Worm (Caenorhabditis elegans) whole organism, young adult: ENCODE results near the gene ZK617.26.
A peak's percentile ranks its signal among the peaks of the same experiment; 100 is the strongest.

Source experiments
- F23B12.7 ChIP-seq: sonication (generic microtip); optimal IDR thresholded peaks from 2 replicates; lab custom pipeline; 2017; ENCODE audit warnings: missing genetic modification characterization, mild to moderate bottlenecking, missing compliant biosample characterization, antibody characterized with exemption, moderate library complexity; ENCODE audit not compliant: insufficient read depth
- F39B2.1 ChIP-seq: fragments of 200-800 bp; sonication (Bioruptor generic); IDR thresholded peaks from 2 replicates; pipeline ENCODE4 v1.3.6; 2022; ENCODE audit warnings: missing genetic modification reagents, missing genetic modification characterization, missing compliant biosample characterization
- F52B5.7 ChIP-seq: sonication (generic microtip); optimal IDR thresholded peaks from 2 replicates; lab custom pipeline; 2016; ENCODE audit warnings: mild to moderate bottlenecking, missing genetic modification characterization, missing compliant biosample characterization
- F55B11.4 ChIP-seq: sonication (generic microtip); optimal IDR thresholded peaks from 2 replicates; lab custom pipeline; 2016; ENCODE audit warnings: missing compliant biosample characterization, missing genetic modification characterization, borderline replicate concordance; ENCODE audit not compliant: insufficient read depth
- T26A5.8 ChIP-seq: sonication (generic microtip); optimal IDR thresholded peaks from 2 replicates; lab custom pipeline; 2016; ENCODE audit warnings: missing genetic modification characterization, missing compliant biosample characterization
- Y53G8AR.9 ChIP-seq: fragments of 200-800 bp; sonication (Bioruptor generic); conservative IDR thresholded peaks from 2 replicates; pipeline ENCODE4 v1.3.6; 2022; ENCODE audit warnings: missing genetic modification reagents, missing genetic modification characterization, missing compliant biosample characterization
- Y67H2A.10 ChIP-seq: fragments of 200-800 bp; sonication (Bioruptor generic); conservative IDR thresholded peaks from 2 replicates; pipeline ENCODE4 v1.3.6; 2022; ENCODE audit warnings: missing genetic modification reagents, missing genetic modification characterization, missing compliant biosample characterization
- akir-1 ChIP-seq: fragments of 200-800 bp; sonication (Bioruptor generic); optimal IDR thresholded peaks from 2 replicates; lab custom pipeline; 2018; ENCODE audit warnings: mild to moderate bottlenecking, missing genetic modification characterization, moderate library complexity, missing compliant biosample characterization
- ama-1 ChIP-seq, 3 experiments: fragments of 150-350 bp in 1 of 3; sonication (generic microtip) in 2 of 3; optimal IDR thresholded peaks; 2 replicates each; lab custom pipeline; 2014 to 2018; ENCODE audit warnings: missing biosample characterization in 2 of 3, missing genetic modification characterization in 2 of 3, missing genetic modification reagents in 2 of 3
- aptf-2 ChIP-seq: fragments of 200-800 bp; sonication (Bioruptor generic); conservative IDR thresholded peaks from 2 replicates; pipeline ENCODE4 v1.3.6; 2022; ENCODE audit warnings: missing genetic modification reagents, missing genetic modification characterization, missing compliant biosample characterization
- atf-7 ChIP-seq: sonication (generic microtip); optimal IDR thresholded peaks from 2 replicates; lab custom pipeline; 2017; ENCODE audit warnings: mild to moderate bottlenecking, missing genetic modification characterization, missing compliant biosample characterization
- athp-1 ChIP-seq: sonication (generic microtip); optimal IDR thresholded peaks from 2 replicates; lab custom pipeline; 2017; ENCODE audit warnings: mild to moderate bottlenecking, missing genetic modification characterization, missing compliant biosample characterization
- attf-3 ChIP-seq: fragments of 200-800 bp; sonication (Bioruptor generic); conservative IDR thresholded peaks from 2 replicates; pipeline ENCODE4 v1.3.6; 2022; ENCODE audit warnings: missing genetic modification reagents, missing genetic modification characterization, missing compliant biosample characterization
- attf-5 ChIP-seq: fragments of 200-800 bp; sonication (Bioruptor generic); optimal IDR thresholded peaks from 2 replicates; lab custom pipeline; 2018; ENCODE audit warnings: mild to moderate bottlenecking, missing genetic modification characterization, missing compliant biosample characterization
- attf-6 ChIP-seq: fragments of 200-800 bp; sonication (Bioruptor generic); IDR thresholded peaks from 2 replicates; pipeline ENCODE4 v1.3.6; 2022; ENCODE audit warnings: missing genetic modification reagents, missing genetic modification characterization, missing compliant biosample characterization
- cebp-1 ChIP-seq, 2 experiments: fragments of 200-800 bp in 1 of 2; sonication (Bioruptor generic) in 1 of 2; sonication (generic microtip) in 1 of 2; IDR thresholded peaks in 1 of 2; optimal IDR thresholded peaks in 1 of 2; 2 replicates each; pipeline versions ENCODE4 v1.3.6 to Lab custom; 2017 to 2022; ENCODE audit warnings: missing compliant biosample characterization in 2 of 2, missing genetic modification characterization in 2 of 2, mild to moderate bottlenecking in 1 of 2, missing genetic modification reagents in 1 of 2, moderate library complexity in 1 of 2
- ceh-100 ChIP-seq: fragments of 200-800 bp; sonication (Bioruptor generic); IDR thresholded peaks from 2 replicates; pipeline ENCODE4 v1.3.6; 2022; ENCODE audit warnings: missing genetic modification reagents, missing genetic modification characterization, missing compliant biosample characterization
- ceh-40 ChIP-seq: fragments of 200-800 bp; sonication (Bioruptor generic); IDR thresholded peaks from 2 replicates; pipeline ENCODE4 v1.3.6; 2022; ENCODE audit warnings: missing genetic modification characterization, missing compliant biosample characterization
- chd-7 ChIP-seq: sonication (generic microtip); optimal IDR thresholded peaks from 2 replicates; lab custom pipeline; 2016; ENCODE audit warnings: mild to moderate bottlenecking, missing genetic modification characterization, moderate library complexity, missing compliant biosample characterization
- dox-1 ChIP-seq: fragments of 200-800 bp; sonication (Bioruptor generic); IDR thresholded peaks from 2 replicates; pipeline ENCODE4 v1.3.6; 2022; ENCODE audit warnings: missing genetic modification reagents, missing genetic modification characterization, missing compliant biosample characterization
- egl-18 ChIP-seq: fragments of 200-800 bp; sonication (Bioruptor generic); IDR thresholded peaks from 2 replicates; pipeline ENCODE4 v1.3.6; 2022; ENCODE audit warnings: missing genetic modification reagents, missing genetic modification characterization, missing compliant biosample characterization
- ets-4 ChIP-seq: fragments of 200-800 bp; sonication (Bioruptor generic); optimal IDR thresholded peaks from 2 replicates; lab custom pipeline; 2018; ENCODE audit warnings: mild to moderate bottlenecking, missing genetic modification characterization, missing compliant biosample characterization
- hsf-1 ChIP-seq: fragments of 200-800 bp; sonication (Bioruptor generic); IDR thresholded peaks from 2 replicates; pipeline ENCODE4 v1.3.6; 2022; ENCODE audit warnings: missing genetic modification reagents, missing genetic modification characterization, missing compliant biosample characterization
- let-607 ChIP-seq, 2 experiments: fragments of 200-800 bp in 1 of 2; sonication (Bioruptor generic) in 1 of 2; sonication (generic microtip) in 1 of 2; optimal IDR thresholded peaks; 2 replicates each; lab custom pipeline; 2016 to 2018; ENCODE audit warnings: mild to moderate bottlenecking in 2 of 2, missing compliant biosample characterization in 2 of 2, missing genetic modification characterization in 2 of 2, moderate library complexity in 2 of 2, missing genotype in 1 of 2
- lir-1 ChIP-seq: fragments of 200-800 bp; sonication (Bioruptor generic); conservative IDR thresholded peaks from 2 replicates; pipeline ENCODE4 v1.3.6; 2022; ENCODE audit warnings: missing genetic modification reagents, missing genetic modification characterization, missing compliant biosample characterization
- lsy-27 ChIP-seq: sonication (generic microtip); optimal IDR thresholded peaks from 2 replicates; lab custom pipeline; 2017; ENCODE audit warnings: missing genetic modification characterization, mild to moderate bottlenecking, missing compliant biosample characterization, antibody characterized with exemption, missing genotype, borderline replicate concordance; ENCODE audit not compliant: insufficient read depth
- madf-6 ChIP-seq: fragments of 200-800 bp; sonication (Bioruptor generic); IDR thresholded peaks from 2 replicates; pipeline ENCODE4 v1.3.6; 2022; ENCODE audit warnings: missing genetic modification reagents, missing genetic modification characterization, missing compliant biosample characterization
- madf-8 ChIP-seq: fragments of 200-800 bp; sonication (Bioruptor generic); conservative IDR thresholded peaks from 2 replicates; pipeline ENCODE4 v1.3.6; 2022; ENCODE audit warnings: missing genetic modification reagents, missing genetic modification characterization, missing compliant biosample characterization
- mcd-1 ChIP-seq: fragments of 200-800 bp; sonication (Bioruptor generic); IDR thresholded peaks from 2 replicates; pipeline ENCODE4 v1.3.6; 2022; ENCODE audit warnings: missing genetic modification reagents, missing genetic modification characterization, missing compliant biosample characterization
- mes-4 ChIP-seq: sonication (generic microtip); optimal IDR thresholded peaks from 2 replicates; lab custom pipeline; 2016; ENCODE audit warnings: missing genotype, missing genetic modification characterization, missing compliant biosample characterization
- nfyb-1 ChIP-seq: fragments of 200-800 bp; sonication (Bioruptor generic); IDR thresholded peaks from 2 replicates; pipeline ENCODE4 v1.3.6; 2022; ENCODE audit warnings: missing genetic modification reagents, missing genetic modification characterization, missing compliant biosample characterization
- nhr-27 ChIP-seq: fragments of 200-800 bp; sonication (Bioruptor generic); optimal IDR thresholded peaks from 2 replicates; lab custom pipeline; 2018; ENCODE audit warnings: mild to moderate bottlenecking, missing genetic modification characterization, moderate library complexity, missing compliant biosample characterization
- nhr-80 ChIP-seq: sonication (generic microtip); optimal IDR thresholded peaks from 2 replicates; lab custom pipeline; 2016; ENCODE audit warnings: missing genetic modification characterization, missing compliant biosample characterization
- rcor-1 ChIP-seq: fragments of 200-800 bp; sonication (Bioruptor generic); IDR thresholded peaks from 2 replicates; pipeline ENCODE4 v1.3.6; 2022; ENCODE audit warnings: missing genetic modification reagents, missing genetic modification characterization, missing compliant biosample characterization
- snpc-1.1 ChIP-seq: sonication (generic microtip); optimal IDR thresholded peaks from 2 replicates; lab custom pipeline; 2017; ENCODE audit warnings: missing genetic modification characterization, mild to moderate bottlenecking, missing compliant biosample characterization, antibody characterized with exemption, moderate library complexity, missing genotype, missing genetic modification reagents; ENCODE audit not compliant: insufficient read depth
- sptf-2 ChIP-seq: fragments of 200-800 bp; sonication (Bioruptor generic); optimal IDR thresholded peaks from 2 replicates; lab custom pipeline; 2018; ENCODE audit warnings: mild to moderate bottlenecking, missing genetic modification characterization, missing compliant biosample characterization
- tbp1 ChIP-seq: fragments of 200-800 bp; sonication (Bioruptor generic); optimal IDR thresholded peaks from 2 replicates; lab custom pipeline; 2018; ENCODE audit warnings: mild to moderate bottlenecking, missing genetic modification characterization, missing compliant biosample characterization
- unc-62 ChIP-seq: fragments of 150-350 bp; optimal IDR thresholded peaks from 2 replicates; lab custom pipeline; 2014; ENCODE audit warnings: missing biosample characterization, missing genetic modification reagents, missing genetic modification characterization
- zfh-2 ChIP-seq: fragments of 200-800 bp; sonication (Bioruptor generic); conservative IDR thresholded peaks from 2 replicates; pipeline ENCODE4 v1.3.6; 2022; ENCODE audit warnings: missing genetic modification reagents, missing genetic modification characterization, missing compliant biosample characterization
- ztf-22 ChIP-seq: fragments of 200-800 bp; sonication (Bioruptor generic); optimal IDR thresholded peaks from 2 replicates; lab custom pipeline; 2018; ENCODE audit warnings: mild to moderate bottlenecking, missing genetic modification characterization, moderate library complexity, missing compliant biosample characterization
- ztf-25 ChIP-seq: fragments of 200-800 bp; sonication (Bioruptor generic); IDR thresholded peaks from 2 replicates; pipeline ENCODE4 v1.3.6; 2022; ENCODE audit warnings: missing genetic modification reagents, missing genetic modification characterization, missing compliant biosample characterization
- ztf-3 ChIP-seq: fragments of 200-800 bp; sonication (Bioruptor generic); optimal IDR thresholded peaks from 2 replicates; lab custom pipeline; 2018; ENCODE audit warnings: mild to moderate bottlenecking, missing genetic modification characterization, missing compliant biosample characterization
- ztf-6 ChIP-seq: fragments of 200-800 bp; sonication (Bioruptor generic); IDR thresholded peaks from 2 replicates; pipeline ENCODE4 v1.3.6; 2022; ENCODE audit warnings: missing genetic modification reagents, missing genetic modification characterization, missing compliant biosample characterization

Gene ZK617.26

ce11 chrIV:12046524-12047203 is 35.9 kb upstream of the ZK617.26 start, which contains the start of gene T12G3.2:
T12G3.2 (minus strand) TSS chrIV:12046967.
- TF ChIP-seq chd-7 (tag; lab: Kevin White, UChicago) = no peak
- no peak for TF ChIP-seq egl-18 (GFP tag; lab: Robert Waterston, UW)
- no peak for TF ChIP-seq attf-5 (GFP tag; lab: Kevin White, UChicago)
- TF ChIP-seq ztf-22 (GFP tag; lab: Kevin White, UChicago) = no peak
- TF ChIP-seq nhr-27 (tag; lab: Kevin White, UChicago) = no peak
- no peak for TF ChIP-seq nfyb-1 (GFP tag; lab: Robert Waterston, UW)
- TF ChIP-seq Y53G8AR.9 (GFP tag; lab: Robert Waterston, UW) = no peak
- TF ChIP-seq sptf-2 (GFP tag; lab: Kevin White, UChicago) = no peak
- peak; percentile 15 to 52 for TF ChIP-seq let-607 (tag; optimal IDR thresholded peaks at IDR 0.05; lab: Kevin White, UChicago)
- no peak for TF ChIP-seq hsf-1 (GFP tag; lab: Robert Waterston, UW)
- no peak for TF ChIP-seq mcd-1 (GFP tag; lab: Robert Waterston, UW)
- TF ChIP-seq ceh-100 (GFP tag; lab: Robert Waterston, UW) = no peak
- TF ChIP-seq zfh-2 (GFP tag; lab: Robert Waterston, UW) = no peak
- no peak for TF ChIP-seq snpc-1.1
- peak; percentile 98 for TF ChIP-seq nhr-80 (tag; lab: Kevin White, UChicago)
- TF ChIP-seq ama-1 (optimal IDR thresholded peaks at IDR 0.05; lab: Kevin White, UChicago) = no peak
- no peak for TF ChIP-seq ama-1 (GFP tag; optimal IDR thresholded peaks at IDR 0.05; lab: Kevin White, UChicago)
- no peak for TF ChIP-seq F52B5.7 (tag; lab: Kevin White, UChicago)
- TF ChIP-seq attf-3 (GFP tag; lab: Robert Waterston, UW) = no peak
- no peak for TF ChIP-seq lir-1 (GFP tag; lab: Robert Waterston, UW)
- no peak for TF ChIP-seq attf-6
- TF ChIP-seq athp-1 (tag; lab: Kevin White, UChicago) = no peak
- no peak for TF ChIP-seq ceh-40 (GFP tag; lab: Robert Waterston, UW)
- TF ChIP-seq ztf-3 (GFP tag; lab: Kevin White, UChicago) = no peak
- TF ChIP-seq F39B2.1 (GFP tag; lab: Robert Waterston, UW) = no peak
- no peak for TF ChIP-seq unc-62 (GFP tag; lab: Kevin White, UChicago)
- peak; percentile 44 for TF ChIP-seq ets-4 (GFP tag; lab: Kevin White, UChicago)
- TF ChIP-seq Y67H2A.10 (GFP tag; lab: Robert Waterston, UW) = no peak
- no peak for TF ChIP-seq aptf-2 (GFP tag; lab: Robert Waterston, UW)
- TF ChIP-seq T26A5.8 (tag; lab: Kevin White, UChicago) = no peak
- TF ChIP-seq akir-1 (GFP tag; lab: Kevin White, UChicago) = no peak
- TF ChIP-seq mes-4 = no peak
- peak; percentile 10 for TF ChIP-seq atf-7 (tag; lab: Kevin White, UChicago)
- peak; percentile 18 for TF ChIP-seq tbp1 (GFP tag; lab: Kevin White, UChicago)
- TF ChIP-seq F55B11.4 (tag; lab: Kevin White, UChicago) = no peak
- TF ChIP-seq dox-1 (GFP tag; lab: Robert Waterston, UW) = peak; percentile 74
- TF ChIP-seq cebp-1 (GFP tag; IDR thresholded peaks at IDR 0.05; lab: Robert Waterston, UW) = no peak
- TF ChIP-seq cebp-1 (tag; optimal IDR thresholded peaks at IDR 0.05; lab: Kevin White, UChicago) = peak; percentile 43
- no peak for TF ChIP-seq ztf-25 (GFP tag; lab: Robert Waterston, UW)
- TF ChIP-seq madf-6 (GFP tag; lab: Robert Waterston, UW) = no peak
- TF ChIP-seq ztf-6 (GFP tag; lab: Robert Waterston, UW) = no peak
- no peak for TF ChIP-seq F23B12.7
- TF ChIP-seq rcor-1 (GFP tag; lab: Robert Waterston, UW) = no peak
- no peak for TF ChIP-seq lsy-27 (tag; lab: Kevin White, UChicago)
- no peak for TF ChIP-seq madf-8 (GFP tag; lab: Robert Waterston, UW)
- TF ChIP-seq, all 124 proteins: peak for 7
